Worm (Caenorhabditis elegans) whole organism, midembryonic: Measurements from ENCODE around the gene ttm-2.

Experiments used
- flt-1 ChIP-seq: fragments of 200-800 bp; sonication (Bioruptor generic); IDR thresholded peaks from 2 replicates; pipeline ENCODE4 v1.3.6; 2022; ENCODE audit warnings: missing genetic modification characterization, missing compliant biosample characterization
- ztf-29 ChIP-seq: fragments of 200-800 bp; sonication (Bioruptor generic); IDR thresholded peaks from 2 replicates; pipeline ENCODE4 v1.3.6; 2022; ENCODE audit warnings: missing genetic modification reagents, missing genetic modification characterization, missing compliant biosample characterization

- TF ChIP-seq ztf-29 (no peak), flt-1 (GFP tag; lab: Robert Waterston, UW) (no peak)
Observed at ce11 chrII:4758462-4758861, 7.7 kb downstream of the ttm-2 start, which contains the start of gene F26G1.3.
